Worm (Caenorhabditis elegans) whole organism, mixed stage, embryonic: ENCODE results near the gene msp-152.

ENCODE experiments used
- lin-13 ChIP-seq: fragments of 150-350 bp; optimal IDR thresholded peaks from 2 replicates; lab custom pipeline; 2014; ENCODE audit warnings: missing biosample characterization, missing genetic modification characterization
- ztf-11 ChIP-seq: fragments of 150-350 bp; optimal IDR thresholded peaks from 2 replicates; lab custom pipeline; 2014; ENCODE audit warnings: missing biosample characterization, missing genetic modification characterization

DNA sequence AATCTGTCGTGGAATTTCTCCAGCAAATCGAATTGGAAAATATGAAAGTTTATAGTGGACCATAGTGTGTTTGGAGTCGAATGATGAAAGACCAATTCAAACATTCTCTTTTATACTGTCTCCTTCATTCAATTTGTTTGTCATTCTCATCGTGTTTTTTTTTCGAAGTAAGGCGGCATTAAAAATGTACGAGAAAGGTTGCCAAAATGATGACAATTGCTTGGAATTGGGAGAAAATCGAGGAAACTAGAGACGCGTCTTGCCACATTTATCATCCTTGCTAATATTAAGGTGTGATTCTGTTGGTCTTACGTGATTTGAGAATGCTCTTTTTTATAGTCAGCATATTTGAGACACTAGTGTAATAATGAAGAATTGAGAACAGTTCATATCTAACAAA is 2.1 kb downstream of the msp-152 start, which contains the start of gene gst-30:
- TF ChIP-seq ztf-11 (tag; lab: Kevin White, UChicago) (no peak), lin-13 (tag; lab: Kevin White, UChicago) (no peak)
